Fruit fly (Drosophila melanogaster): ENCODE results near the gene js.

DNA sequence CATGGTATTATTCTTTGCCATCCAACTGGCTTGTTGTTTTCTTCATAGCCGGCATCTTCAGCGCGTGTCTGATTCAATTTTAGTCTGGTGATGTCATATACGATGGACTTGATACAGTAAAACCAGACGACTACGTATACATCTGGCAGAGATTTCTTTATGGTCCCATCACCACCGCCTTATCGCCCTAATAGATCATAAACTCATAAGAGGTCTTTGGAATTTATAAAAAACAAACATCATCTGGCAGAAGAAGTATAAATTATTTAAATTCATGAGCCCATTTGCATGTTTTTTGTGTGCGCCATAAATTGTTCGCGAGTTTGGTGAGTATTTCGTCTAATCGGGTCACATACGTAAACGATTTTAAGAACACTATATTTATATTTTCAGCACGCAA lies 19.8 kb downstream of the js start:
- TF ChIP-seq rgr (GFP tag; optimal IDR thresholded peaks at IDR 0.05): no peak
- TF ChIP-seq h (GFP tag; optimal IDR thresholded peaks at IDR 0.05): no peak
